Fruit fly (Drosophila melanogaster) whole organism, embryonic: Measurements from ENCODE around the gene Tmc.

Experiments used
- Six4 ChIP-seq: fragments of 200-800 bp; sonication (Bioruptor generic); optimal IDR thresholded peaks from 2 replicates; lab custom pipeline; 2016; ENCODE audit warnings: missing biosample characterization, missing genetic modification characterization
- esg ChIP-seq: fragments of 200-800 bp; sonication (Bioruptor generic); conservative IDR thresholded peaks from 2 replicates; pipeline ENCODE4 v1.3.6; 2022; ENCODE audit warnings: missing biosample characterization, missing genetic modification characterization
- run ChIP-seq: fragments of 200-800 bp; sonication (Bioruptor generic); optimal IDR thresholded peaks from 3 replicates; lab custom pipeline; 2018; ENCODE audit warnings: missing biosample characterization, mild to moderate bottlenecking, missing genetic modification characterization

- TF ChIP-seq esg (GFP tag; lab: Robert Waterston, UW) (no peak), run (tag; lab: Kevin White, UChicago) (no peak), Six4 (GFP tag; lab: Kevin White, UChicago) (no peak)
Observed at dm6 chr3L:9638971-9639370, 41.4 kb downstream of the Tmc start, which contains the start of gene CG18179.
